Worm (Caenorhabditis elegans) whole organism, mixed stage, embryonic: ENCODE data around the gene F21H12.3.

Experiments
- ceh-39 ChIP-seq: fragments of 150-350 bp; optimal IDR thresholded peaks from 2 replicates; lab custom pipeline; 2014; ENCODE audit warnings: missing biosample characterization, missing genetic modification characterization
- ces-1 ChIP-seq: fragments of 150-350 bp; optimal IDR thresholded peaks from 2 replicates; lab custom pipeline; 2014; ENCODE audit warnings: missing biosample characterization, missing genetic modification reagents, missing genetic modification characterization
- drap-1 ChIP-seq: fragments of 200-800 bp; sonication (Bioruptor generic); optimal IDR thresholded peaks from 3 replicates; lab custom pipeline; 2018; ENCODE audit warnings: mild to moderate bottlenecking, missing genetic modification characterization, missing compliant biosample characterization
- elt-3 ChIP-seq: fragments of 150-350 bp; optimal IDR thresholded peaks from 2 replicates; lab custom pipeline; 2014; ENCODE audit warnings: missing biosample characterization, missing genetic modification characterization
- ham-2 ChIP-seq: fragments of 200-800 bp; sonication (Bioruptor generic); optimal IDR thresholded peaks from 2 replicates; lab custom pipeline; 2018; ENCODE audit warnings: mild to moderate bottlenecking, missing genetic modification characterization, missing compliant biosample characterization
- lin-32 ChIP-seq: fragments of 200-800 bp; sonication (Bioruptor generic); optimal IDR thresholded peaks from 2 replicates; lab custom pipeline; 2018; ENCODE audit warnings: mild to moderate bottlenecking, missing genetic modification characterization, missing compliant biosample characterization
- mab-5 ChIP-seq: fragments of 150-350 bp; optimal IDR thresholded peaks from 2 replicates; lab custom pipeline; 2014; ENCODE audit warnings: missing biosample characterization, missing genetic modification characterization
- nhr-12 ChIP-seq: fragments of 150-350 bp; optimal IDR thresholded peaks from 2 replicates; lab custom pipeline; 2014; ENCODE audit warnings: missing biosample characterization, missing genetic modification characterization
- nhr-237 ChIP-seq: fragments of 150-350 bp; optimal IDR thresholded peaks from 2 replicates; lab custom pipeline; 2014; ENCODE audit warnings: missing biosample characterization, missing genetic modification characterization
- nhr-28 ChIP-seq: fragments of 150-350 bp; optimal IDR thresholded peaks from 2 replicates; lab custom pipeline; 2014; ENCODE audit warnings: missing biosample characterization, missing genetic modification characterization
- unc-62 ChIP-seq: fragments of 150-350 bp; optimal IDR thresholded peaks from 2 replicates; lab custom pipeline; 2014; ENCODE audit warnings: missing biosample characterization, missing genetic modification reagents, missing genetic modification characterization
- ztf-11 ChIP-seq: fragments of 150-350 bp; optimal IDR thresholded peaks from 2 replicates; lab custom pipeline; 2014; ENCODE audit warnings: missing biosample characterization, missing genetic modification characterization

ce11 chrII:6113187-6113586 is 30.5 kb downstream of the F21H12.3 start, which contains the start of gene heri-1:
- no peak for TF ChIP-seq elt-3 (tag; lab: Kevin White, UChicago)
- TF ChIP-seq ceh-39 (tag; lab: Kevin White, UChicago) = no peak
- no peak for TF ChIP-seq nhr-12 (tag; lab: Kevin White, UChicago)
- no peak for TF ChIP-seq unc-62
- TF ChIP-seq ham-2 (GFP tag; lab: Kevin White, UChicago) = no peak
- no peak for TF ChIP-seq ces-1 (GFP tag; lab: Kevin White, UChicago)
- no peak for TF ChIP-seq lin-32 (GFP tag; lab: Kevin White, UChicago)
- TF ChIP-seq mab-5 (tag; lab: Kevin White, UChicago) = no peak
- no peak for TF ChIP-seq drap-1
- TF ChIP-seq nhr-237 = no peak
- TF ChIP-seq ztf-11 (tag; lab: Kevin White, UChicago) = no peak
- TF ChIP-seq nhr-28 (tag; lab: Kevin White, UChicago) = no peak
